Worm (Caenorhabditis elegans) whole organism, L2 larva: ENCODE measurements around the gene C14A4.8.

Experiments used
- C34F6.9 ChIP-seq: fragments of 150-350 bp; optimal IDR thresholded peaks from 2 replicates; lab custom pipeline; 2014; ENCODE audit warnings: missing biosample characterization, missing genetic modification characterization
- F13H6.1 ChIP-seq: sonication (generic microtip); optimal IDR thresholded peaks from 2 replicates; lab custom pipeline; 2016; ENCODE audit warnings: missing genetic modification characterization, missing compliant biosample characterization
- R02D3.7 ChIP-seq: fragments of 150-350 bp; optimal IDR thresholded peaks from 2 replicates; lab custom pipeline; 2014; ENCODE audit warnings: missing biosample characterization, missing genetic modification characterization
- Y55F3AM.14 ChIP-seq: fragments of 200-800 bp; sonication (Bioruptor generic); optimal IDR thresholded peaks from 2 replicates; lab custom pipeline; 2018; ENCODE audit warnings: mild to moderate bottlenecking, missing genetic modification characterization, missing compliant biosample characterization
- ZK546.5 ChIP-seq: sonication (generic microtip); optimal IDR thresholded peaks from 2 replicates; lab custom pipeline; 2017; ENCODE audit warnings: missing biosample characterization, missing genetic modification characterization
- alr-1 ChIP-seq: fragments of 150-350 bp; optimal IDR thresholded peaks from 2 replicates; lab custom pipeline; 2014; ENCODE audit warnings: missing biosample characterization, missing genetic modification characterization
- aly-2 ChIP-seq: fragments of 150-350 bp; optimal IDR thresholded peaks from 2 replicates; lab custom pipeline; 2014; ENCODE audit warnings: missing biosample characterization, missing genetic modification characterization
- ama-1 ChIP-seq: fragments of 150-350 bp; optimal IDR thresholded peaks from 2 replicates; lab custom pipeline; 2018; ENCODE audit warnings: inconsistent platforms
- blmp-1 ChIP-seq: sonication (generic microtip); optimal IDR thresholded peaks from 2 replicates; lab custom pipeline; 2017; ENCODE audit warnings: missing genetic modification characterization, mild to moderate bottlenecking, missing compliant biosample characterization, antibody characterized with exemption, moderate library complexity; ENCODE audit not compliant: insufficient read depth
- ceh-82 ChIP-seq: fragments of 150-350 bp; optimal IDR thresholded peaks from 2 replicates; lab custom pipeline; 2014; ENCODE audit warnings: missing biosample characterization, missing genetic modification characterization
- dmd-4 ChIP-seq: sonication (generic microtip); optimal IDR thresholded peaks from 2 replicates; lab custom pipeline; 2017; ENCODE audit warnings: missing biosample characterization, missing genetic modification characterization
- egl-27 ChIP-seq: sonication (generic microtip); optimal IDR thresholded peaks from 3 replicates; lab custom pipeline; 2017; ENCODE audit warnings: missing biosample characterization, missing genetic modification reagents, missing genetic modification characterization
- elt-1 ChIP-seq: fragments of 150-350 bp; optimal IDR thresholded peaks from 2 replicates; lab custom pipeline; 2014; ENCODE audit warnings: missing biosample characterization, missing genetic modification characterization
- elt-3 ChIP-seq: sonication (generic microtip); optimal IDR thresholded peaks from 2 replicates; lab custom pipeline; 2017; ENCODE audit warnings: missing biosample characterization, missing genetic modification characterization
- fos-1 ChIP-seq: fragments of 150-350 bp; optimal IDR thresholded peaks from 2 replicates; lab custom pipeline; 2014; ENCODE audit warnings: missing biosample characterization, missing genetic modification characterization
- lin-11 ChIP-seq: fragments of 150-350 bp; sonication (generic microtip); optimal IDR thresholded peaks from 2 replicates; lab custom pipeline; 2014; ENCODE audit warnings: missing biosample characterization, missing genetic modification characterization, inconsistent platforms, mixed read lengths
- lin-13 ChIP-seq: fragments of 150-350 bp; optimal IDR thresholded peaks from 2 replicates; lab custom pipeline; 2014; ENCODE audit warnings: missing biosample characterization, missing genetic modification reagents, missing genetic modification characterization
- lin-39 ChIP-seq: fragments of 150-350 bp; optimal IDR thresholded peaks from 2 replicates; lab custom pipeline; 2014; ENCODE audit warnings: missing biosample characterization, missing genetic modification reagents, missing genetic modification characterization
- lsy-2 ChIP-seq, 2 experiments: fragments of 150-350 bp in 1 of 2; sonication (generic microtip) in 1 of 2; optimal IDR thresholded peaks; 2 replicates each; lab custom pipeline; 2014 to 2017; ENCODE audit warnings: missing biosample characterization in 2 of 2, missing genetic modification characterization in 2 of 2
- mab-5 ChIP-seq: fragments of 150-350 bp; optimal IDR thresholded peaks from 2 replicates; lab custom pipeline; 2014; ENCODE audit warnings: missing biosample characterization, missing genetic modification characterization
- mbf-1 ChIP-seq: sonication (generic microtip); optimal IDR thresholded peaks from 2 replicates; lab custom pipeline; 2017; ENCODE audit warnings: missing biosample characterization, missing genetic modification characterization
- mdl-1 ChIP-seq, 2 experiments: fragments of 150-350 bp in 1 of 2; sonication (generic microtip) in 1 of 2; optimal IDR thresholded peaks; 2 replicates each; lab custom pipeline; 2017; ENCODE audit warnings: missing biosample characterization in 2 of 2, missing genetic modification characterization in 2 of 2
- nhr-11 ChIP-seq: fragments of 150-350 bp; optimal IDR thresholded peaks from 2 replicates; lab custom pipeline; 2014; ENCODE audit warnings: missing biosample characterization, missing genetic modification characterization
- nhr-12 ChIP-seq: fragments of 150-350 bp; optimal IDR thresholded peaks from 2 replicates; lab custom pipeline; 2014; ENCODE audit warnings: missing biosample characterization, missing genetic modification characterization
- nhr-129 ChIP-seq: fragments of 150-350 bp; optimal IDR thresholded peaks from 2 replicates; lab custom pipeline; 2014; ENCODE audit warnings: missing biosample characterization, missing genetic modification characterization
- nhr-21 ChIP-seq: fragments of 150-350 bp; optimal IDR thresholded peaks from 2 replicates; lab custom pipeline; 2014; ENCODE audit warnings: missing biosample characterization, missing genetic modification characterization
- nhr-23 ChIP-seq: fragments of 150-350 bp; optimal IDR thresholded peaks from 2 replicates; lab custom pipeline; 2014; ENCODE audit warnings: missing biosample characterization, missing genetic modification reagents, missing genetic modification characterization
- nhr-25 ChIP-seq: fragments of 150-350 bp; sonication (generic microtip); optimal IDR thresholded peaks from 3 replicates; lab custom pipeline; 2014; ENCODE audit warnings: missing biosample characterization, missing genetic modification characterization
- nhr-6 ChIP-seq: fragments of 150-350 bp; optimal IDR thresholded peaks from 2 replicates; lab custom pipeline; 2014; ENCODE audit warnings: missing biosample characterization, missing genetic modification characterization
- nhr-77 ChIP-seq: fragments of 150-350 bp; optimal IDR thresholded peaks from 2 replicates; lab custom pipeline; 2014; ENCODE audit warnings: missing biosample characterization, missing genetic modification characterization
- peb-1 ChIP-seq: fragments of 150-350 bp; optimal IDR thresholded peaks from 2 replicates; lab custom pipeline; 2014; ENCODE audit warnings: missing biosample characterization, missing genetic modification characterization
- sem-4 ChIP-seq: fragments of 150-350 bp; optimal IDR thresholded peaks from 2 replicates; lab custom pipeline; 2014; ENCODE audit warnings: missing biosample characterization, missing genetic modification reagents, missing genetic modification characterization
- skn-1 ChIP-seq: sonication (generic microtip); optimal IDR thresholded peaks from 2 replicates; lab custom pipeline; 2017; ENCODE audit warnings: missing biosample characterization, missing genetic modification characterization
- sma-3 ChIP-seq: sonication (generic microtip); optimal IDR thresholded peaks from 2 replicates; lab custom pipeline; 2016; ENCODE audit warnings: missing genetic modification reagents, missing genetic modification characterization, missing compliant biosample characterization
- sma-9 ChIP-seq, 2 experiments: fragments of 150-350 bp in 1 of 2; sonication (generic microtip) in 1 of 2; optimal IDR thresholded peaks; 2 replicates each; lab custom pipeline; 2014 to 2016; ENCODE audit warnings: missing genetic modification characterization in 2 of 2, mild to moderate bottlenecking in 1 of 2, missing biosample characterization in 1 of 2, missing compliant biosample characterization in 1 of 2, missing genetic modification reagents in 1 of 2, moderate library complexity in 1 of 2
- snpc-4 ChIP-seq: fragments of 150-350 bp; optimal IDR thresholded peaks from 2 replicates; lab custom pipeline; 2014; ENCODE audit warnings: missing biosample characterization, missing genetic modification characterization
- unc-39 ChIP-seq: fragments of 150-350 bp; optimal IDR thresholded peaks from 2 replicates; lab custom pipeline; 2014; ENCODE audit warnings: missing biosample characterization, missing genetic modification characterization
- unc-55 ChIP-seq: fragments of 150-350 bp; sonication (generic microtip); optimal IDR thresholded peaks from 3 replicates; lab custom pipeline; 2014; ENCODE audit warnings: missing biosample characterization, missing genetic modification reagents, missing genetic modification characterization
- unc-62 ChIP-seq: fragments of 150-350 bp; optimal IDR thresholded peaks from 2 replicates; lab custom pipeline; 2014; ENCODE audit warnings: missing biosample characterization, missing genetic modification reagents, missing genetic modification characterization
- zag-1 ChIP-seq: fragments of 150-350 bp; optimal IDR thresholded peaks from 2 replicates; lab custom pipeline; 2014; ENCODE audit warnings: missing biosample characterization, missing genetic modification characterization
- ztf-11 ChIP-seq: sonication (generic microtip); optimal IDR thresholded peaks from 2 replicates; lab custom pipeline; 2017; ENCODE audit warnings: missing biosample characterization, missing genetic modification characterization
- ztf-4 ChIP-seq: fragments of 150-350 bp; optimal IDR thresholded peaks from 2 replicates; lab custom pipeline; 2014; ENCODE audit warnings: missing biosample characterization, missing genetic modification characterization

Gene C14A4.8

ce11 chrII:10574177-10574576 lies 23.8 kb downstream of the C14A4.8 start:
- TF ChIP-seq nhr-6 (tag; lab: Kevin White, UChicago) (no peak), aly-2 (tag; lab: Kevin White, UChicago) (no peak), lin-13 (GFP tag; lab: Kevin White, UChicago) (no peak), sem-4 (tag; lab: Kevin White, UChicago) (no peak), sma-3 (GFP tag; lab: Kevin White, UChicago) (no peak), elt-1 (no peak)

ce11 chrII:10571967-10572366 lies 26.0 kb downstream of the C14A4.8 start, which contains the start of gene C06A1.3:
Gene C06A1.3, plus strand, starts transcription at chrII:10572267.
- TF ChIP-seq lin-39 (tag; lab: Kevin White, UChicago) (no peak), lsy-2 (tag; optimal IDR thresholded peaks at IDR 0.05; lab: Kevin White, UChicago) (no peak), nhr-77 (tag; lab: Kevin White, UChicago) (no peak), nhr-129 (no peak), C34F6.9 (tag; lab: Kevin White, UChicago) (no peak), ztf-11 (tag; lab: Kevin White, UChicago) (no peak), nhr-11 (tag; lab: Kevin White, UChicago) (no peak), F13H6.1 (tag; lab: Kevin White, UChicago) (no peak), ztf-4 (tag; lab: Kevin White, UChicago) (no peak), lin-13 (GFP tag; lab: Kevin White, UChicago) (no peak)

DNA sequence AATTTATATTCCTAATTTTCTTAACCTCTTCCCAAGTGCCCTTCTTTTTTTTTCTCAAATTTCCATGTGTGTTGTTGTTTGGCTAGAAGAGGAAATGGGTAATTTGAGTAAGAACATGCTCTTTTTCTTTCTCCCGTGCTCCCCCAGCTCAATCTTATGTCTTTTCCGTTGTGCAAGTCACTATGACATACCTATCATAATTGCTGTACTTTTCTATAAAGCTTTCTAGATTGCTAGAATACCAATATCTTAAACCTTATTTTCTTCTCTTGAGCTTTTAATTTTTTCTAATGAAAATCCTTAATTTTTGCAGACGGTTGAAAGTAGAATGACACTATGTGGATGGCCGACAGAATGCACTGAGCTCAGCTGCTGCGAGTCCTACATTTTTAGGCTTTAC lies 27.6 kb downstream of the C14A4.8 start, which contains the start of gene txt-13:
TSS of gene txt-13 (plus strand) at position 301 of the 400 bp plus-strand sequence.
- no peak for TF ChIP-seq unc-55 (GFP tag; lab: Kevin White, UChicago)
- TF ChIP-seq sem-4 (tag; lab: Kevin White, UChicago), result no peak
- no peak for TF ChIP-seq nhr-12 (tag; lab: Kevin White, UChicago)
- TF ChIP-seq alr-1, result no peak

DNA sequence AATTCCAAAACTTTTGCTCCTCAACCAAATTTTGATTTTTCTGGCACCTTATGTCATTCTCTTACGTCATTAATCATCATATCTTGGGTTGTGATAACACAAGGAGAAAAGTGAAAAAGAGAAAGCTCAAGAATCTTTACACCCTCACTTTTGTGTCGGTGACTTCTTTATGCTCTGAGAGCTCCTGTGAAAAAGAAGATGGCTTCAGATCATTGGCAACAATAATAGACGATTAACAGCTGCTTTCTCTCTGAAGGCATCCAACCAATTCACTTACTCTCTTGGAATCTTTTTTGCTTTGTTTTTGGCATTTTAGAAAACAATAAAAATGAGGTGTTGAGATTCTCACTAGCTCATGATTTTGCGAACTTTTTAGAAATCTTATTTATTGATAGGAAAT lies 28.4 kb downstream of the C14A4.8 start:
- TF ChIP-seq skn-1 (no peak), lsy-2 (tag; optimal IDR thresholded peaks at IDR 0.05; lab: Kevin White, UChicago) (peak in 1 of 2 experiments; percentile 19), sma-9 (GFP tag; optimal IDR thresholded peaks at IDR 0.05; lab: Kevin White, UChicago) (peak; percentile 55), sma-9 (tag; optimal IDR thresholded peaks at IDR 0.05; lab: Kevin White, UChicago) (no peak), lin-11 (tag; lab: Kevin White, UChicago) (no peak), sma-3 (GFP tag; lab: Kevin White, UChicago) (no peak), nhr-25 (tag; lab: Kevin White, UChicago) (no peak), mdl-1 (tag; optimal IDR thresholded peaks at IDR 0.05; lab: Kevin White, UChicago) (no peak), snpc-4 (tag; lab: Kevin White, UChicago) (no peak), sem-4 (tag; lab: Kevin White, UChicago) (no peak), R02D3.7 (no peak), unc-39 (no peak), peb-1 (no peak), zag-1 (tag; lab: Kevin White, UChicago) (no peak)
- TF ChIP-seq, all 48 proteins: peak for 2

DNA sequence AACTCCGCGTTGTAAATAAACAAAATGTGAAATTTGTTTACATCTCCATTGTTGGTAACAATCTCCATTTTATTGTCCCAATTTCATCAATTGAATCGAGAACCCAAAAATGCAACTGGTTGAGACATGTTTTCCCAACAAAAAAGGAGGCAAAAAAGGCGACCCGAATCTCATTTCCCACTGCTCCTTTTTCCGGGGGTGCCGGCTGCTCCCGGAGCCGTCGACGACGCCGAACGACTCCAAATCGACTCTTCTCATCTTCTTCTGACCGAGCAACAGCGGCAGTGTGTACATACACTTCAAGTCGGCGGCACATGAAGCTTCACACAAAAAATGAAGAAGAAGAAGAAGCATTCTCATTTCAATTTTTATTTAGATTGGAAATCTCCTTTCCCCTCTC lies 31.5 kb downstream of the C14A4.8 start:
- no peak for TF ChIP-seq nhr-12 (tag; lab: Kevin White, UChicago)
- no peak for TF ChIP-seq unc-39
- no peak for TF ChIP-seq unc-55 (GFP tag; lab: Kevin White, UChicago)
- no peak for TF ChIP-seq alr-1
- TF ChIP-seq snpc-4 (tag; lab: Kevin White, UChicago), result no peak
- TF ChIP-seq blmp-1, result no peak
- TF ChIP-seq elt-3 (tag; lab: Kevin White, UChicago), result no peak

ce11 chrII:10564578-10564977 lies 33.4 kb downstream of the C14A4.8 start, which contains the start of the genes C06A1.6 and C06A1.7:
Gene C06A1.6, minus strand, starts transcription at chrII:10564678.
Gene C06A1.7, plus strand, starts transcription at chrII:10564891.
- no peak for TF ChIP-seq ama-1
- no peak for TF ChIP-seq Y55F3AM.14 (GFP tag; lab: Kevin White, UChicago)
- no peak for TF ChIP-seq dmd-4 (tag; lab: Kevin White, UChicago)
- no peak for TF ChIP-seq alr-1
- no peak for TF ChIP-seq ztf-11 (tag; lab: Kevin White, UChicago)
- no peak for TF ChIP-seq nhr-23
- no peak for TF ChIP-seq ZK546.5
- TF ChIP-seq egl-27 (tag; lab: Kevin White, UChicago), result no peak
- no peak for TF ChIP-seq nhr-21
- no peak for TF ChIP-seq unc-39
- no peak for TF ChIP-seq lin-11 (tag; lab: Kevin White, UChicago)
- no peak for TF ChIP-seq ceh-82 (tag; lab: Kevin White, UChicago)
- TF ChIP-seq mab-5 (tag; lab: Kevin White, UChicago), result no peak
- TF ChIP-seq sem-4 (tag; lab: Kevin White, UChicago), result no peak
- no peak for TF ChIP-seq nhr-12 (tag; lab: Kevin White, UChicago)
- TF ChIP-seq fos-1 (tag; lab: Kevin White, UChicago), result no peak
- no peak for TF ChIP-seq unc-62 (GFP tag; lab: Kevin White, UChicago)
- TF ChIP-seq mbf-1 (tag; lab: Kevin White, UChicago), result no peak
- TF ChIP-seq aly-2 (tag; lab: Kevin White, UChicago), result no peak
- no peak for TF ChIP-seq R02D3.7
- TF ChIP-seq, all 48 proteins: peak for 0
